Worm (Caenorhabditis elegans): ENCODE measurements around the gene rpoa-1.

- TF ChIP-seq ceh-39 (tag; optimal IDR thresholded peaks at IDR 0.05) = no peak
- no peak for TF ChIP-seq drap-1 (GFP tag; optimal IDR thresholded peaks at IDR 0.05)
Measured at ce11 chrII:13720650-13721049, 26.1 kb upstream of the rpoa-1 start.
